Fruit fly (Drosophila melanogaster): ENCODE results near the gene pum.

- no peak for TF ChIP-seq CG30403 (GFP tag; optimal IDR thresholded peaks at IDR 0.05)
- TF ChIP-seq Sox102F (GFP tag; optimal IDR thresholded peaks at IDR 0.05), result no peak
- no peak for TF ChIP-seq bbx (GFP tag; IDR thresholded peaks at IDR 0.05; ENCODE audit: partially characterized antibody)
- no peak for TF ChIP-seq Bgb (GFP tag; IDR thresholded peaks at IDR 0.05; ENCODE audit: partially characterized antibody)
- no peak for TF ChIP-seq zfh1 (GFP tag; IDR thresholded peaks at IDR 0.05)
- TF ChIP-seq CG6791 (GFP tag; IDR thresholded peaks at IDR 0.05; ENCODE audit: partially characterized antibody), result no peak
- TF ChIP-seq sd (tag; optimal IDR thresholded peaks at IDR 0.05), result no peak
- TF ChIP-seq HmgD (GFP tag; optimal IDR thresholded peaks at IDR 0.05), result no peak
- TF ChIP-seq Gug (GFP tag; IDR thresholded peaks at IDR 0.05), result no peak
- TF ChIP-seq h (optimal IDR thresholded peaks at IDR 0.05), result no peak
- TF ChIP-seq CG31388 (GFP tag; optimal IDR thresholded peaks at IDR 0.05), result no peak
- no peak for TF ChIP-seq CG10462 (GFP tag; optimal IDR thresholded peaks at IDR 0.05)
- TF ChIP-seq Neu2 (GFP tag; optimal IDR thresholded peaks at IDR 0.05; ENCODE audit: borderline replicate concordance), result no peak
- TF ChIP-seq B-H1 (GFP tag; IDR thresholded peaks at IDR 0.05), result no peak
Measured at dm6 chr3R:9135141-9135540, 102.3 kb downstream of the pum start.
